Fruit fly (Drosophila melanogaster) whole organism, embryonic: Measurements from ENCODE around the gene C901.

Experiments used
- Aef1 ChIP-seq: fragments of 200-800 bp; sonication (Bioruptor generic); IDR thresholded peaks from 3 replicates; pipeline ENCODE4 v1.3.6; 2022; ENCODE audit warnings: missing biosample characterization, missing genetic modification characterization
- Asciz ChIP-seq: fragments of 200-800 bp; sonication (Bioruptor generic); optimal IDR thresholded peaks from 2 replicates; lab custom pipeline; 2017; ENCODE audit warnings: missing biosample characterization, mild to moderate bottlenecking, missing genetic modification characterization, missing genetic modification reagents
- CG10274 ChIP-seq: fragments of 200-800 bp; sonication (Bioruptor generic); optimal IDR thresholded peaks from 3 replicates; lab custom pipeline; 2017; ENCODE audit warnings: missing biosample characterization, mild to moderate bottlenecking, missing genetic modification characterization
- CG11093 ChIP-seq: fragments of 200-800 bp; sonication (Bioruptor generic); IDR thresholded peaks from 3 replicates; pipeline ENCODE4 v1.3.6; 2022; ENCODE audit warnings: missing biosample characterization, missing genetic modification characterization
- CG12155 ChIP-seq: fragments of 200-800 bp; sonication (Bioruptor generic); optimal IDR thresholded peaks from 3 replicates; lab custom pipeline; 2016; ENCODE audit warnings: missing biosample characterization, missing genetic modification characterization
- CG12219 ChIP-seq: fragments of 200-800 bp; sonication (Bioruptor generic); optimal IDR thresholded peaks from 3 replicates; lab custom pipeline; 2018; ENCODE audit warnings: missing biosample characterization, mild to moderate bottlenecking, missing genetic modification characterization
- CG13296 ChIP-seq: fragments of 200-800 bp; sonication (Bioruptor generic); optimal IDR thresholded peaks from 3 replicates; lab custom pipeline; 2018; ENCODE audit warnings: missing biosample characterization, mild to moderate bottlenecking, missing genetic modification characterization
- CG1529 ChIP-seq: fragments of 200-800 bp; sonication (Bioruptor generic); optimal IDR thresholded peaks from 3 replicates; lab custom pipeline; 2018; ENCODE audit warnings: missing biosample characterization, missing genetic modification characterization
- CG18262 ChIP-seq: fragments of 200-800 bp; optimal IDR thresholded peaks from 3 replicates; lab custom pipeline; 2019; ENCODE audit warnings: missing biosample characterization, mild to moderate bottlenecking, missing genetic modification characterization, moderate library complexity
- CG1832 ChIP-seq: fragments of 200-800 bp; sonication (Bioruptor generic); optimal IDR thresholded peaks from 2 replicates; lab custom pipeline; 2017; ENCODE audit warnings: missing biosample characterization, mild to moderate bottlenecking, missing genetic modification characterization, inconsistent platforms
- CG2678 ChIP-seq: fragments of 200-800 bp; sonication (Bioruptor generic); optimal IDR thresholded peaks from 3 replicates; lab custom pipeline; 2019; ENCODE audit warnings: missing biosample characterization, mild to moderate bottlenecking, missing genetic modification characterization, moderate library complexity
- CG3281 ChIP-seq: fragments of 200-800 bp; sonication (Bioruptor generic); optimal IDR thresholded peaks from 3 replicates; lab custom pipeline; 2017; ENCODE audit warnings: missing biosample characterization, mild to moderate bottlenecking, missing genetic modification characterization
- CG3838 ChIP-seq: fragments of 200-800 bp; sonication (Bioruptor generic); optimal IDR thresholded peaks from 3 replicates; lab custom pipeline; 2016; ENCODE audit warnings: missing biosample characterization, missing genetic modification characterization
- CG3995 ChIP-seq: fragments of 200-800 bp; sonication (Bioruptor generic); optimal IDR thresholded peaks from 3 replicates; lab custom pipeline; 2016; ENCODE audit warnings: missing biosample characterization, missing genetic modification characterization
- CG4730 ChIP-seq: fragments of 200-800 bp; sonication (Bioruptor generic); IDR thresholded peaks from 2 replicates; pipeline ENCODE4 v1.3.6; 2022; ENCODE audit warnings: missing biosample characterization, missing genetic modification characterization
- CG7372 ChIP-seq: fragments of 200-800 bp; sonication (Bioruptor generic); IDR thresholded peaks from 2 replicates; pipeline ENCODE4 v1.3.6; 2022; ENCODE audit warnings: missing biosample characterization, missing genetic modification characterization
- CG7745 ChIP-seq: fragments of 200-800 bp; sonication (Bioruptor generic); optimal IDR thresholded peaks from 2 replicates; lab custom pipeline; 2018; ENCODE audit warnings: missing biosample characterization, mild to moderate bottlenecking, missing genetic modification characterization, moderate library complexity
- CG7786 ChIP-seq: fragments of 200-800 bp; sonication (Bioruptor generic); optimal IDR thresholded peaks from 2 replicates; lab custom pipeline; 2016; ENCODE audit warnings: missing biosample characterization, missing genetic modification characterization
- CG7839 ChIP-seq: fragments of 200-800 bp; sonication (Bioruptor generic); optimal IDR thresholded peaks from 3 replicates; lab custom pipeline; 2018; ENCODE audit warnings: missing biosample characterization, mild to moderate bottlenecking, missing genetic modification characterization, moderate library complexity
- CG8359 ChIP-seq: fragments of 200-800 bp; sonication (Bioruptor generic); optimal IDR thresholded peaks from 2 replicates; lab custom pipeline; 2017; ENCODE audit warnings: missing biosample characterization, mild to moderate bottlenecking, missing genetic modification characterization, borderline replicate concordance
- CoRest ChIP-seq: fragments of 200-800 bp; sonication (Bioruptor generic); optimal IDR thresholded peaks from 3 replicates; lab custom pipeline; 2018; ENCODE audit warnings: missing biosample characterization, mild to moderate bottlenecking, missing genetic modification characterization, moderate library complexity
- Dref ChIP-seq: fragments of 200-800 bp; sonication (Bioruptor generic); IDR thresholded peaks from 2 replicates; pipeline ENCODE4 v1.3.6; 2022; ENCODE audit warnings: missing biosample characterization, missing genetic modification characterization
- Fer2 ChIP-seq: fragments of 200-800 bp; sonication (Bioruptor generic); optimal IDR thresholded peaks from 2 replicates; lab custom pipeline; 2018; ENCODE audit warnings: missing biosample characterization, mild to moderate bottlenecking, missing genetic modification characterization, moderate library complexity
- HLH4C ChIP-seq: fragments of 200-800 bp; sonication (Bioruptor generic); IDR thresholded peaks from 3 replicates; pipeline ENCODE4 v1.3.6; 2022; ENCODE audit warnings: missing biosample characterization, missing genetic modification characterization; ENCODE audit not compliant: partially characterized antibody
- HLH54F ChIP-seq: fragments of 200-800 bp; sonication (Bioruptor generic); optimal IDR thresholded peaks from 3 replicates; lab custom pipeline; 2016; ENCODE audit warnings: missing biosample characterization, missing genetic modification characterization
- HLHmδ ChIP-seq: fragments of 200-800 bp; sonication (Bioruptor generic); optimal IDR thresholded peaks from 2 replicates; lab custom pipeline; 2018; ENCODE audit warnings: missing biosample characterization, mild to moderate bottlenecking, missing genetic modification characterization, moderate library complexity
- Hr3 ChIP-seq: fragments of 200-800 bp; sonication (Bioruptor generic); optimal IDR thresholded peaks from 3 replicates; lab custom pipeline; 2016; ENCODE audit warnings: missing biosample characterization, missing genetic modification characterization
- Med ChIP-seq: fragments of 200-800 bp; sonication (Bioruptor generic); peaks from one replicate; lab custom pipeline; 2016; ENCODE audit warnings: missing biosample characterization, missing genetic modification characterization, mild to moderate bottlenecking, inconsistent platforms, moderate library complexity
- Nf-YA ChIP-seq: fragments of 200-800 bp; sonication (Bioruptor generic); IDR thresholded peaks from 2 replicates; pipeline ENCODE4 v1.3.6; 2022; ENCODE audit warnings: missing biosample characterization, missing genetic modification characterization
- Oli ChIP-seq: fragments of 200-800 bp; sonication (Bioruptor generic); optimal IDR thresholded peaks from 2 replicates; lab custom pipeline; 2018; ENCODE audit warnings: missing biosample characterization, mild to moderate bottlenecking, missing genetic modification characterization, moderate library complexity
- Scr ChIP-seq: fragments of 200-800 bp; sonication (Bioruptor generic); IDR thresholded peaks from 2 replicates; pipeline ENCODE4 v1.3.6; 2022; ENCODE audit warnings: missing biosample characterization, missing genetic modification characterization; ENCODE audit not compliant: partially characterized antibody
- Sry-β ChIP-seq: fragments of 200-800 bp; sonication (Bioruptor generic); optimal IDR thresholded peaks from 2 replicates; lab custom pipeline; 2018; ENCODE audit warnings: missing biosample characterization, mild to moderate bottlenecking, missing genetic modification characterization, moderate library complexity
- Ssrp ChIP-seq: fragments of 200-800 bp; sonication (Bioruptor generic); optimal IDR thresholded peaks from 2 replicates; lab custom pipeline; 2018; ENCODE audit warnings: missing biosample characterization, mild to moderate bottlenecking, missing genetic modification characterization, moderate library complexity
- btn ChIP-seq: fragments of 200-800 bp; sonication (Bioruptor generic); optimal IDR thresholded peaks from 2 replicates; lab custom pipeline; 2016; ENCODE audit warnings: missing biosample characterization, missing genetic modification characterization
- cad ChIP-seq: fragments of >200 bp; optimal IDR thresholded peaks from 2 replicates; lab custom pipeline; 2017; ENCODE audit warnings: missing biosample characterization, missing genetic modification characterization
- crol ChIP-seq: fragments of 200-800 bp; sonication (Bioruptor generic); IDR thresholded peaks from 2 replicates; pipeline ENCODE4 v1.3.6; 2022; ENCODE audit warnings: missing biosample characterization, missing genetic modification characterization
- emc ChIP-seq: fragments of 200-800 bp; sonication (Bioruptor generic); optimal IDR thresholded peaks from 2 replicates; lab custom pipeline; 2016; ENCODE audit warnings: missing biosample characterization, missing genetic modification characterization
- ewg ChIP-seq: fragments of 200-800 bp; sonication (Bioruptor generic); optimal IDR thresholded peaks from 3 replicates; lab custom pipeline; 2017; ENCODE audit warnings: mild to moderate bottlenecking, missing biosample characterization, missing genetic modification reagents, missing genetic modification characterization
- fd102C ChIP-seq: fragments of 200-800 bp; sonication (Bioruptor generic); optimal IDR thresholded peaks from 2 replicates; lab custom pipeline; 2018; ENCODE audit warnings: missing biosample characterization, mild to moderate bottlenecking, missing genetic modification characterization, moderate library complexity
- grn ChIP-seq: fragments of 200-800 bp; sonication (Bioruptor generic); optimal IDR thresholded peaks from 3 replicates; lab custom pipeline; 2017; ENCODE audit warnings: missing biosample characterization, missing genetic modification characterization
- hbn ChIP-seq: fragments of 200-800 bp; sonication (Bioruptor generic); IDR thresholded peaks from 2 replicates; pipeline ENCODE4 v1.3.6; 2022; ENCODE audit warnings: missing biosample characterization, missing genetic modification characterization; ENCODE audit not compliant: partially characterized antibody
- jing ChIP-seq: fragments of 200-800 bp; sonication (Bioruptor generic); optimal IDR thresholded peaks from 2 replicates; lab custom pipeline; 2018; ENCODE audit warnings: missing biosample characterization, mild to moderate bottlenecking, missing genetic modification characterization
- pan ChIP-seq, 4 experiments: fragments of >200 bp in 3 of 4; fragments of 200-800 bp in 1 of 4; sonication (Bioruptor generic) in 1 of 4; optimal IDR thresholded peaks in 3 of 4; IDR thresholded peaks in 1 of 4; 2 replicates each; pipeline versions ENCODE4 v1.3.6 to Lab custom; 2017 to 2022; ENCODE audit warnings: missing biosample characterization in 2 of 4, missing genetic modification characterization in 2 of 4, mixed read lengths in 1 of 4
- ranshi ChIP-seq: fragments of 200-800 bp; sonication (Bioruptor generic); IDR thresholded peaks from 2 replicates; pipeline ENCODE4 v1.3.6; 2022; ENCODE audit warnings: missing biosample characterization, missing genetic modification characterization
- sens ChIP-seq: fragments of 200-800 bp; sonication (Bioruptor generic); peaks from one replicate; lab custom pipeline; 2016; ENCODE audit warnings: missing biosample characterization, missing genetic modification characterization
- sisA ChIP-seq: fragments of 200-800 bp; sonication (Bioruptor generic); IDR thresholded peaks from 2 replicates; pipeline ENCODE4 v1.3.6; 2022; ENCODE audit warnings: missing biosample characterization, missing genetic modification characterization
- slbo ChIP-seq: fragments of 200-800 bp; sonication (Bioruptor generic); IDR thresholded peaks from 2 replicates; pipeline ENCODE4 v1.3.6; 2022; ENCODE audit warnings: missing biosample characterization, missing genetic modification characterization
- sob ChIP-seq: fragments of 200-800 bp; sonication (Bioruptor generic); IDR thresholded peaks from 2 replicates; pipeline ENCODE4 v1.3.6; 2022; ENCODE audit warnings: missing biosample characterization, missing genetic modification characterization
- stwl ChIP-seq: fragments of 200-800 bp; sonication (Bioruptor generic); optimal IDR thresholded peaks from 3 replicates; lab custom pipeline; 2018; ENCODE audit warnings: missing biosample characterization, mild to moderate bottlenecking, missing genetic modification characterization, moderate library complexity
- vnd ChIP-seq: fragments of 200-800 bp; sonication (Bioruptor generic); IDR thresholded peaks from 3 replicates; pipeline ENCODE4 v1.3.6; 2022; ENCODE audit warnings: missing biosample characterization, missing genetic modification characterization; ENCODE audit not compliant: partially characterized antibody
- zfh2 ChIP-seq: fragments of 200-800 bp; sonication (Bioruptor generic); optimal IDR thresholded peaks from 2 replicates; lab custom pipeline; 2016; ENCODE audit warnings: missing biosample characterization, missing genetic modification characterization

The C901 gene

dm6 chrX:10927110-10927509, 39.8 kb downstream of the C901 start, which contains the start of gene CG2145 (continued):
- TF ChIP-seq hbn (GFP tag; lab: Robert Waterston, UW) (no peak), slbo (no peak), CG13296 (GFP tag; lab: Kevin White, UChicago) (peak; percentile 5), Med (GFP tag; lab: Kevin White, UChicago) (peak; percentile 50), emc (GFP tag; lab: Kevin White, UChicago) (no peak), cad (no peak), CG12219 (GFP tag; lab: Kevin White, UChicago) (no peak), Oli (tag; lab: Kevin White, UChicago) (no peak), grn (GFP tag; lab: Kevin White, UChicago) (no peak), sens (GFP tag; lab: Kevin White, UChicago) (peak; percentile 18), zfh2 (no peak), sisA (GFP tag; lab: Robert Waterston, UW) (no peak), ewg (GFP tag; lab: Kevin White, UChicago) (no peak), HLH4C (GFP tag; lab: Robert Waterston, UW) (no peak), CG12155 (GFP tag; lab: Kevin White, UChicago) (no peak), Asciz (GFP tag; lab: Kevin White, UChicago) (no peak), CG3838 (GFP tag; lab: Kevin White, UChicago) (no peak), Hr3 (GFP tag; lab: Kevin White, UChicago) (no peak), CG1832 (no peak), CG3995 (GFP tag; lab: Kevin White, UChicago) (no peak), Aef1 (GFP tag; lab: Robert Waterston, UW) (peak; percentile 62), Fer2 (no peak), CG18262 (peak; percentile 5), Nf-YA (no peak), CG7372 (GFP tag; lab: Robert Waterston, UW) (no peak), crol (GFP tag; lab: Robert Waterston, UW) (no peak), fd102C (GFP tag; lab: Kevin White, UChicago) (no peak), Scr (GFP tag; lab: Robert Waterston, UW) (no peak), Ssrp (no peak), CG7745 (tag; lab: Kevin White, UChicago) (no peak), CG11093 (no peak), CG1529 (GFP tag; lab: Kevin White, UChicago) (no peak), jing (GFP tag; lab: Kevin White, UChicago) (no peak), CG10274 (GFP tag; lab: Kevin White, UChicago) (peak; percentile 95), CG7839 (peak; percentile 1), ranshi (GFP tag; lab: Robert Waterston, UW) (no peak), CG7786 (GFP tag; lab: Kevin White, UChicago) (no peak), CG4730 (GFP tag; lab: Robert Waterston, UW) (no peak), CG2678 (tag; lab: Kevin White, UChicago) (peak; percentile 42), btn (GFP tag; lab: Kevin White, UChicago) (no peak), pan (optimal IDR thresholded peaks at IDR 0.05; lab: Kevin White, UChicago) (no peak), pan (GFP tag; optimal IDR thresholded peaks at IDR 0.05 in 1 of 2, IDR thresholded peaks at IDR 0.05 in 1 of 2) (no peak), stwl (tag; lab: Kevin White, UChicago) (no peak), CoRest (tag; lab: Kevin White, UChicago) (peak; percentile 3), Dref (GFP tag; lab: Robert Waterston, UW) (no peak), sob (no peak), CG8359 (GFP tag; lab: Kevin White, UChicago) (no peak), HLHmδ (GFP tag; lab: Kevin White, UChicago) (no peak), CG3281 (peak; percentile 0), Sry-β (GFP tag; lab: Kevin White, UChicago) (no peak), vnd (no peak), HLH54F (GFP tag; lab: Kevin White, UChicago) (no peak)
